Worm (Caenorhabditis elegans): ENCODE measurements around the gene atrn-1.

DNA sequence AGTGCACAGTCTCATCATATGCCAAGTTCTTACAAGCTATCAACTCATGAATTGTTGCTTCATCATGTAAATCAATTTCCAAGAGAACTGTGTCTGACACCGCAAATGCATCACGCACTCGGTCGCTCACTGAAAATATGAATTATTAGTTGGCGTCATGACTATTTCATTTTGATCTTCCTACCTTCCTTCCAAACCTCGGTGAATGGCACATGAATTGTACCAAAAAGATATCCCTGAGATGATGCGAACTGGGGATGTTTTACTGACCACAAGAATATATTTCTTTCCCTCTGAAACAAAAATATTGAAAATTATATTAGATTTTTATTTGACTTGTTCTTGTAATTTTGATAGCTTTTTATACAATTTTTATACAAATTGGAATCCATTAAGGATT lies 48.8 kb downstream of the atrn-1 start:
- TF ChIP-seq let-526 (GFP tag; IDR thresholded peaks at IDR 0.05) (no peak), K12H6.12 (tag; optimal IDR thresholded peaks at IDR 0.05) (no peak), madf-8 (GFP tag; conservative IDR thresholded peaks at IDR 0.05) (no peak), nfya-2 (GFP tag; IDR thresholded peaks at IDR 0.05) (no peak), snpc-4 (GFP tag; optimal IDR thresholded peaks at IDR 0.05) (no peak), snpc-4 (tag; optimal IDR thresholded peaks at IDR 0.05) (no peak), ztf-3 (GFP tag; optimal IDR thresholded peaks at IDR 0.05) (no peak), ets-4 (GFP tag; optimal IDR thresholded peaks at IDR 0.05) (no peak), nhr-90 (tag; optimal IDR thresholded peaks at IDR 0.05) (no peak), hlh-26 (GFP tag; conservative IDR thresholded peaks at IDR 0.05) (no peak), sdz-38 (tag; optimal IDR thresholded peaks at IDR 0.05) (no peak), nhr-120 (GFP tag; IDR thresholded peaks at IDR 0.05) (no peak), snpc-1.1 (tag; optimal IDR thresholded peaks at IDR 0.05; ENCODE audit: insufficient read depth) (no peak), unc-62 (GFP tag; optimal IDR thresholded peaks at IDR 0.05) (no peak), nfya-1 (tag; optimal IDR thresholded peaks at IDR 0.05; ENCODE audit: borderline replicate concordance, insufficient read depth) (no peak)

Data from whole organism, young adult.